Fruit fly (Drosophila melanogaster) S2 (cell line): ENCODE measurements around the gene Rga.

Source experiments
- CG8478 ChIP-seq: fragments of >200 bp; optimal IDR thresholded peaks from 2 replicates; lab custom pipeline; 2018
- CTCF ChIP-seq, 2 experiments: fragments of >200 bp; optimal IDR thresholded peaks; 2 replicates each; lab custom pipeline; 2018

Rga gene

DNA sequence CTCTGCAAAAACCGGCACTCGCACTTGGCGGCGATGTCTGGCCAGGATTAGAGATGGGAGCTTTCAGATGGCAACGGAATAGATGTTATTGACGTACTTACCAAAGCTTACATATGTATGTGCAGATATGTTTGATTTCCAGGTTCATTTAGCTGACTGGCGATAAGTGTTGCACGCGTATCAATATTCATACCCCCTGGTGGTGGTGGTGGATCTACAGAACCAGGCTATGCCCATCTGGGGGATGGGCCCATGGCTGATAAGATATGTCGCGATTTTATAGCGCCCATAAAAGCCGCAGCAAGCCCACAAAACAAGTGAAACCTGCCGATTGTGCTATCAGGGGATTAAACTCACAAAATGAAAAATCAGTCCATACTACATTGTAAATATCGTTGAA is 41.2 kb downstream of the Rga start:
- TF ChIP-seq CTCF (optimal IDR thresholded peaks at IDR 0.05; lab: Kevin White, UChicago) (no peak), CG8478 (lab: Kevin White, UChicago) (no peak)

- TF ChIP-seq CG8478 (lab: Kevin White, UChicago) = no peak
- no peak for TF ChIP-seq CTCF (optimal IDR thresholded peaks at IDR 0.05; lab: Kevin White, UChicago)
Observed at dm6 chr3R:5571437-5571750, 41.5 kb downstream of the Rga start.

dm6 chr3R:5570635-5571436 is 42.1 kb downstream of the Rga start, which contains the start of gene CRMP:
TSS of gene CRMP (plus strand) at chr3R:5571108.
- TF ChIP-seq CTCF (optimal IDR thresholded peaks at IDR 0.05; lab: Kevin White, UChicago) (no peak), CG8478 (lab: Kevin White, UChicago) (no peak)

DNA sequence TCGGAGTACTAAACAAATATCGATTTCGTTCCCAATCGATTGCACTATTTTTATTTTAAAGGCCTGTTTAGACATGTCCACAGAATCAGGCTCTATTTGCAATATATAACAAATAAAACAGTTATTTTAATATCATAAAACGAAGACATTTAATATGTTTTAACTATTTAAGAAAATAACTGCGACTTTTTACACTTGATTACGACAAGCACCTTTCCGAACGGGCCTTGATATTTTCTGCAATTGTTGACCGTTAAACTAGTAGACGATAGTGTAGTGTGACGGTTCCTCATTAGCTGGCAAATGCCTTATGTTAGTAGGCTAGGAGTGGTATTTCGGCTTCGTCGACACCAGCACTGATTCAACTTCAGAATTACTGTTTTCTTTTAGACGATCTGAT is 44.3 kb downstream of the Rga start, which contains the start of the genes CG2931 and Rheb:
Gene CG2931 (minus strand): TSS at position 26 of the 400 bp plus-strand sequence.
Gene Rheb (plus strand): TSS at position 332 of the 400 bp plus-strand sequence.
- TF ChIP-seq CG8478 (lab: Kevin White, UChicago) = no peak
- TF ChIP-seq CTCF (optimal IDR thresholded peaks at IDR 0.05; lab: Kevin White, UChicago) = no peak

DNA sequence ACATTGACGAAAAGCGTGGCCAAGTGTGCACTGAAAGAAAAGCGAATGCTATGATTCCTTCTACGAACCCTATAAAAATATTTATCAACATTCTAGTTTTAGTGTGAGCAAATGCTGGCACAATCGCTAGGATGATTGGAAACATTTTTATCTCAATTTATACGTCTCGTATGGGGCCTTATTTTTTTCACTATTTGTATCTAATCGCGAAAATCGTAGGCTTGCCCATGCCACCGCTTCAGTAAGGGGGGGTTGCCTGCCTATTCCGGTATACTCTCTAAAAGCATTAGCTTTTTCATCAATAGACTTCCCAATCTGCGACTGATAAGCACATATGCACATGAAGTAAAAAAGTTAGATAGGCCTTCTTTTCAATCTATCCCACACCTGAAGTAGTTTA is 47.3 kb downstream of the Rga start:
- TF ChIP-seq CG8478 (lab: Kevin White, UChicago) (no peak), CTCF (optimal IDR thresholded peaks at IDR 0.05; lab: Kevin White, UChicago) (no peak)

dm6 chr3R:5564775-5565190 is 48.1 kb downstream of the Rga start, which contains the start of the genes CG14671 and CG12746:
TSS of gene CG14671 (minus strand) at chr3R:5564815.
TSS of gene CG12746 (plus strand) at chr3R:5564865.
- TF ChIP-seq CG8478 (lab: Kevin White, UChicago) (no peak), CTCF (optimal IDR thresholded peaks at IDR 0.05; lab: Kevin White, UChicago) (peak in 1 of 2 experiments; percentile 9)

DNA sequence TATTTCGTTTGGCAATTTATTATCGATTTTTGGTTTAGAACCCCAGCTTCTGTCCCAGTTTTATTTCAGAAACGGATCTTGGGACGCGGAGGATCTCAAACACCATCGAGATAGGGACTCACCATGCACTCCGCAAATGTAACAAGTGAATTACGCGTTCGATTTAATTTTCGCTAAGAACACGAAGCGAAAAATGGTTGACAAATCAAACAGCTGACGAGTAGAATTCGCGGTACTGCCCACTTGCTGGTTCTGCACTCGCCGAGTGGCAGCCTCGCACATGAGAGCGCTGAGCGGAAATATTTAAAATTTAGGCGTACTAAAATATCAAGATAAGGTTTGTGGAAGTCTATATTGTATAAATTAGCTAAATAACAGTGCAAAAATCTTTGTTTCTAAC is 49.5 kb downstream of the Rga start, which contains the start of gene Pi4KIIalpha:
Gene Pi4KIIalpha (minus strand): TSS at position 233 of the 400 bp plus-strand sequence.
- TF ChIP-seq CG8478 (lab: Kevin White, UChicago) (no peak), CTCF (optimal IDR thresholded peaks at IDR 0.05; lab: Kevin White, UChicago) (peak in 1 of 2 experiments; percentile 9)

- TF ChIP-seq CG8478 (lab: Kevin White, UChicago) = no peak
- no peak for TF ChIP-seq CTCF (optimal IDR thresholded peaks at IDR 0.05; lab: Kevin White, UChicago)
Observed at dm6 chr3R:5562956-5563355, 50.0 kb downstream of the Rga start.
